Fruit fly (Drosophila melanogaster): ENCODE measurements around the gene CG10177.
A peak's percentile ranks its signal among the peaks of the same experiment; 100 is the strongest.

- TF ChIP-seq woc (GFP tag; optimal IDR thresholded peaks at IDR 0.05) (peak; percentile 48), Myc (optimal IDR thresholded peaks at IDR 0.05) (no peak)
Measured at dm6 chr3R:23496488-23496887, 24.9 kb downstream of the CG10177 start.

Measured in whole organism, wandering third instar larva.